Fruit fly (Drosophila melanogaster): ENCODE measurements around the gene Nrx-IV.

dm6 chr3L:12146970-12147369, 651 bp downstream of the Nrx-IV start:
- TF ChIP-seq CG8319 (GFP tag; optimal IDR thresholded peaks at IDR 0.05) (no peak), dsx (GFP tag; optimal IDR thresholded peaks at IDR 0.05; ENCODE audit: poor library complexity, severe bottlenecking) (no peak), vri (GFP tag; optimal IDR thresholded peaks at IDR 0.05) (no peak), CG15336 (GFP tag; IDR thresholded peaks at IDR 0.05) (no peak)
